Worm (Caenorhabditis elegans): ENCODE data around the gene glo-1.

ce11 chrX:9845916-9846315 is 36.1 kb downstream of the glo-1 start:
- TF ChIP-seq hif-1 (tag; optimal IDR thresholded peaks at IDR 0.05) (no peak), nhr-237 (tag; optimal IDR thresholded peaks at IDR 0.05) (no peak), daf-12 (tag; optimal IDR thresholded peaks at IDR 0.05) (no peak), hlh-11 (tag; optimal IDR thresholded peaks at IDR 0.05) (no peak), nhr-25 (tag; optimal IDR thresholded peaks at IDR 0.05; ENCODE audit: borderline replicate concordance, insufficient read depth) (no peak)
